Fruit fly (Drosophila melanogaster) whole organism, embryonic: ENCODE results near the gene CG14615.

ENCODE experiments used
- Bgb ChIP-seq: fragments of 200-800 bp; sonication (Bioruptor generic); IDR thresholded peaks from 2 replicates; pipeline ENCODE4 v1.3.6; 2022; ENCODE audit warnings: missing biosample characterization, missing genetic modification characterization; ENCODE audit not compliant: partially characterized antibody
- BtbVII ChIP-seq: fragments of 200-800 bp; sonication (Bioruptor generic); optimal IDR thresholded peaks from 3 replicates; lab custom pipeline; 2017; ENCODE audit warnings: missing biosample characterization, mild to moderate bottlenecking, missing genetic modification characterization
- CG10274 ChIP-seq: fragments of 200-800 bp; sonication (Bioruptor generic); optimal IDR thresholded peaks from 3 replicates; lab custom pipeline; 2017; ENCODE audit warnings: missing biosample characterization, mild to moderate bottlenecking, missing genetic modification characterization
- CG10565 ChIP-seq: fragments of 200-800 bp; sonication (Bioruptor generic); optimal IDR thresholded peaks from 3 replicates; lab custom pipeline; 2016; ENCODE audit warnings: missing biosample characterization, mild to moderate bottlenecking, missing genetic modification characterization
- CG11093 ChIP-seq: fragments of 200-800 bp; sonication (Bioruptor generic); IDR thresholded peaks from 3 replicates; pipeline ENCODE4 v1.3.6; 2022; ENCODE audit warnings: missing biosample characterization, missing genetic modification characterization
- CG11696 ChIP-seq: fragments of 200-800 bp; sonication (Bioruptor generic); IDR thresholded peaks from 2 replicates; pipeline ENCODE4 v1.3.6; 2022; ENCODE audit warnings: missing biosample characterization, missing genetic modification characterization
- CG12942 ChIP-seq: fragments of 200-800 bp; sonication (Bioruptor generic); optimal IDR thresholded peaks from 3 replicates; lab custom pipeline; 2016; ENCODE audit warnings: missing biosample characterization, missing genetic modification characterization
- CG15073 ChIP-seq: fragments of 200-800 bp; sonication (Bioruptor generic); optimal IDR thresholded peaks from 2 replicates; lab custom pipeline; 2016; ENCODE audit warnings: missing biosample characterization, missing genetic modification characterization
- CG1647 ChIP-seq: fragments of 200-800 bp; sonication (Bioruptor generic); optimal IDR thresholded peaks from 3 replicates; lab custom pipeline; 2016; ENCODE audit warnings: missing biosample characterization, missing genetic modification characterization
- CG16779 ChIP-seq: fragments of 200-800 bp; sonication (Bioruptor generic); IDR thresholded peaks from 2 replicates; pipeline ENCODE4 v1.3.6; 2022; ENCODE audit warnings: missing biosample characterization, missing genetic modification characterization
- CG17186 ChIP-seq: fragments of 200-800 bp; sonication (Bioruptor generic); optimal IDR thresholded peaks from 3 replicates; lab custom pipeline; 2017; ENCODE audit warnings: missing biosample characterization, missing genetic modification reagents, missing genetic modification characterization
- CG17385 ChIP-seq: fragments of 200-800 bp; sonication (Bioruptor generic); optimal IDR thresholded peaks from 3 replicates; lab custom pipeline; 2018; ENCODE audit warnings: missing biosample characterization, mild to moderate bottlenecking, missing genetic modification characterization
- CG18476 ChIP-seq: fragments of 200-800 bp; sonication (Bioruptor generic); optimal IDR thresholded peaks from 2 replicates; lab custom pipeline; 2016; ENCODE audit warnings: missing biosample characterization, mild to moderate bottlenecking, missing genetic modification characterization
- CG2678 ChIP-seq: fragments of 200-800 bp; sonication (Bioruptor generic); optimal IDR thresholded peaks from 3 replicates; lab custom pipeline; 2019; ENCODE audit warnings: missing biosample characterization, mild to moderate bottlenecking, missing genetic modification characterization, moderate library complexity
- CG30403 ChIP-seq: fragments of 200-800 bp; sonication (Bioruptor generic); optimal IDR thresholded peaks from 3 replicates; lab custom pipeline; 2016; ENCODE audit warnings: missing biosample characterization, missing genetic modification characterization
- CG30431 ChIP-seq: fragments of 200-800 bp; sonication (Bioruptor generic); optimal IDR thresholded peaks from 2 replicates; lab custom pipeline; 2017; ENCODE audit warnings: missing biosample characterization, missing genetic modification characterization
- CG4328 ChIP-seq: fragments of 200-800 bp; sonication (Bioruptor generic); optimal IDR thresholded peaks from 3 replicates; lab custom pipeline; 2017; ENCODE audit warnings: missing biosample characterization, missing genetic modification reagents, missing genetic modification characterization
- CG43689 ChIP-seq: fragments of 200-800 bp; sonication (Bioruptor generic); IDR thresholded peaks from 2 replicates; pipeline ENCODE4 v1.3.6; 2022; ENCODE audit warnings: missing biosample characterization, missing genetic modification characterization
- CG4404 ChIP-seq: fragments of 200-800 bp; sonication (Bioruptor generic); IDR thresholded peaks from 2 replicates; pipeline ENCODE4 v1.3.6; 2022; ENCODE audit warnings: missing biosample characterization, missing genetic modification characterization
- Chrac-16 ChIP-seq: fragments of 200-800 bp; sonication (Bioruptor generic); optimal IDR thresholded peaks from 3 replicates; lab custom pipeline; 2016; ENCODE audit warnings: missing biosample characterization, missing genetic modification characterization
- CrebB ChIP-seq: fragments of 200-800 bp; sonication (Bioruptor generic); optimal IDR thresholded peaks from 3 replicates; lab custom pipeline; 2018; ENCODE audit warnings: missing biosample characterization, mild to moderate bottlenecking, missing genetic modification characterization
- Dll ChIP-seq: fragments of 200-800 bp; sonication (Bioruptor generic); IDR thresholded peaks from 4 replicates; pipeline ENCODE4 v1.3.6; 2022; ENCODE audit warnings: missing biosample characterization, missing genetic modification characterization; ENCODE audit not compliant: partially characterized antibody
- Ets97D ChIP-seq: fragments of 200-800 bp; sonication (Bioruptor generic); optimal IDR thresholded peaks from 3 replicates; lab custom pipeline; 2016; ENCODE audit warnings: missing biosample characterization, missing genetic modification characterization
- Fer3 ChIP-seq: fragments of 200-800 bp; sonication (Bioruptor generic); optimal IDR thresholded peaks from 2 replicates; lab custom pipeline; 2018; ENCODE audit warnings: missing biosample characterization, mild to moderate bottlenecking, missing genetic modification characterization, moderate library complexity
- NFAT ChIP-seq: fragments of 200-800 bp; sonication (Bioruptor generic); IDR thresholded peaks from 2 replicates; pipeline ENCODE4 v1.3.6; 2022; ENCODE audit warnings: missing biosample characterization, missing genetic modification characterization
- NK7.1 ChIP-seq: fragments of 200-800 bp; sonication (Bioruptor generic); optimal IDR thresholded peaks from 3 replicates; lab custom pipeline; 2016; ENCODE audit warnings: missing biosample characterization, missing genetic modification characterization
- Nf-YB ChIP-seq: fragments of 200-800 bp; sonication (Bioruptor generic); optimal IDR thresholded peaks from 3 replicates; lab custom pipeline; 2019; ENCODE audit warnings: missing biosample characterization, mild to moderate bottlenecking, missing genetic modification characterization, moderate library complexity
- Nf-YC ChIP-seq: fragments of 200-800 bp; optimal IDR thresholded peaks from 3 replicates; lab custom pipeline; 2019; ENCODE audit warnings: missing biosample characterization, mild to moderate bottlenecking, missing genetic modification characterization, moderate library complexity
- Oaz ChIP-seq: fragments of 200-800 bp; sonication (Bioruptor generic); IDR thresholded peaks from 2 replicates; pipeline ENCODE4 v1.3.6; 2022; ENCODE audit warnings: missing biosample characterization, missing genetic modification characterization
- Stat92E ChIP-seq, 3 experiments: fragments of >200 bp in 2 of 3; fragments of 200-800 bp in 1 of 3; sonication (Bioruptor generic) in 1 of 3; optimal IDR thresholded peaks; 2 replicates each; lab custom pipeline; 2017 to 2019; ENCODE audit warnings: missing biosample characterization in 3 of 3, missing genetic modification characterization in 3 of 3, mild to moderate bottlenecking in 1 of 3, moderate library complexity in 1 of 3
- Vsx1 ChIP-seq: fragments of 200-800 bp; sonication (Bioruptor generic); optimal IDR thresholded peaks from 2 replicates; lab custom pipeline; 2017; ENCODE audit warnings: missing biosample characterization, mild to moderate bottlenecking, missing genetic modification characterization, missing genetic modification reagents
- abd-A ChIP-seq: fragments of 200-800 bp; sonication (Bioruptor generic); optimal IDR thresholded peaks from 3 replicates; lab custom pipeline; 2019; ENCODE audit warnings: missing biosample characterization, mild to moderate bottlenecking, missing genetic modification characterization, moderate library complexity
- amos ChIP-seq: fragments of 200-800 bp; sonication (Bioruptor generic); IDR thresholded peaks from 2 replicates; pipeline ENCODE4 v1.3.6; 2022; ENCODE audit warnings: missing biosample characterization, missing genetic modification characterization; ENCODE audit not compliant: partially characterized antibody
- ase ChIP-seq: fragments of 200-800 bp; sonication (Bioruptor generic); IDR thresholded peaks from 3 replicates; pipeline ENCODE4 v1.3.6; 2022; ENCODE audit warnings: missing biosample characterization, missing genetic modification characterization
- bcd ChIP-seq: fragments of 200-800 bp; sonication (Bioruptor generic); optimal IDR thresholded peaks from 2 replicates; lab custom pipeline; 2017; ENCODE audit warnings: missing biosample characterization, mild to moderate bottlenecking, missing genetic modification characterization
- bigmax ChIP-seq: fragments of 200-800 bp; sonication (Bioruptor generic); optimal IDR thresholded peaks from 2 replicates; lab custom pipeline; 2018; ENCODE audit warnings: missing biosample characterization, mild to moderate bottlenecking, missing genetic modification characterization
- bsh ChIP-seq, 2 experiments: fragments of 200-800 bp; sonication (Bioruptor generic); optimal IDR thresholded peaks; 2 replicates each; lab custom pipeline; 2017 to 2018; ENCODE audit warnings: mild to moderate bottlenecking in 2 of 2, missing biosample characterization in 2 of 2, missing genetic modification characterization in 2 of 2, moderate library complexity in 1 of 2
- dati ChIP-seq: fragments of 200-800 bp; sonication (Bioruptor generic); IDR thresholded peaks from 2 replicates; pipeline ENCODE4 v1.3.6; 2022; ENCODE audit warnings: missing biosample characterization, missing genetic modification characterization
- dpn ChIP-seq, 2 experiments: fragments of 200-800 bp; sonication (Bioruptor generic); optimal IDR thresholded peaks; 3 replicates each; lab custom pipeline; 2016; ENCODE audit warnings: missing biosample characterization in 2 of 2, missing genetic modification characterization in 2 of 2
- fd3F ChIP-seq: fragments of 200-800 bp; sonication (Bioruptor generic); optimal IDR thresholded peaks from 2 replicates; lab custom pipeline; 2018; ENCODE audit warnings: missing biosample characterization, mild to moderate bottlenecking, missing genetic modification characterization, moderate library complexity
- gt ChIP-seq: fragments of 200-800 bp; sonication (Bioruptor generic); IDR thresholded peaks from 2 replicates; pipeline ENCODE4 v1.3.6; 2022; ENCODE audit warnings: missing biosample characterization, missing genetic modification characterization
- nerfin-2 ChIP-seq: fragments of 200-800 bp; sonication (Bioruptor generic); IDR thresholded peaks from 2 replicates; pipeline ENCODE4 v1.3.6; 2022; ENCODE audit warnings: missing biosample characterization, missing genetic modification characterization; ENCODE audit not compliant: partially characterized antibody
- odd ChIP-seq: fragments of 200-800 bp; sonication (Bioruptor generic); optimal IDR thresholded peaks from 2 replicates; lab custom pipeline; 2017; ENCODE audit warnings: missing biosample characterization, mild to moderate bottlenecking, missing genetic modification characterization
- sc ChIP-seq, 3 experiments: fragments of >200 bp in 2 of 3; fragments of 200-800 bp in 1 of 3; sonication (Bioruptor generic) in 1 of 3; optimal IDR thresholded peaks; 2 replicates in 2 of 3; 3 replicates in 1 of 3; lab custom pipeline; 2017; ENCODE audit warnings: mild to moderate bottlenecking in 1 of 3, missing biosample characterization in 1 of 3, missing genetic modification characterization in 1 of 3, missing genetic modification reagents in 1 of 3
- shn ChIP-seq: fragments of 200-800 bp; sonication (Bioruptor generic); optimal IDR thresholded peaks from 3 replicates; lab custom pipeline; 2016; ENCODE audit warnings: missing biosample characterization, missing genetic modification characterization
- so ChIP-seq: fragments of 200-800 bp; sonication (Bioruptor generic); IDR thresholded peaks from 3 replicates; pipeline ENCODE4 v1.3.6; 2022; ENCODE audit warnings: missing biosample characterization, missing genetic modification characterization
- tll ChIP-seq, 2 experiments: fragments of 200-800 bp in 1 of 2; fragments of >200 bp in 1 of 2; sonication (Bioruptor generic) in 1 of 2; optimal IDR thresholded peaks; 2 replicates each; lab custom pipeline; 2017 to 2019; ENCODE audit warnings: missing biosample characterization in 2 of 2, missing genetic modification characterization in 2 of 2, mild to moderate bottlenecking in 1 of 2, moderate library complexity in 1 of 2
- trh ChIP-seq: fragments of 200-800 bp; sonication (Bioruptor generic); optimal IDR thresholded peaks from 2 replicates; lab custom pipeline; 2016; ENCODE audit warnings: missing biosample characterization, missing genetic modification characterization
- zfh2 ChIP-seq: fragments of 200-800 bp; sonication (Bioruptor generic); optimal IDR thresholded peaks from 2 replicates; lab custom pipeline; 2016; ENCODE audit warnings: missing biosample characterization, missing genetic modification characterization

The CG14615 gene

DNA sequence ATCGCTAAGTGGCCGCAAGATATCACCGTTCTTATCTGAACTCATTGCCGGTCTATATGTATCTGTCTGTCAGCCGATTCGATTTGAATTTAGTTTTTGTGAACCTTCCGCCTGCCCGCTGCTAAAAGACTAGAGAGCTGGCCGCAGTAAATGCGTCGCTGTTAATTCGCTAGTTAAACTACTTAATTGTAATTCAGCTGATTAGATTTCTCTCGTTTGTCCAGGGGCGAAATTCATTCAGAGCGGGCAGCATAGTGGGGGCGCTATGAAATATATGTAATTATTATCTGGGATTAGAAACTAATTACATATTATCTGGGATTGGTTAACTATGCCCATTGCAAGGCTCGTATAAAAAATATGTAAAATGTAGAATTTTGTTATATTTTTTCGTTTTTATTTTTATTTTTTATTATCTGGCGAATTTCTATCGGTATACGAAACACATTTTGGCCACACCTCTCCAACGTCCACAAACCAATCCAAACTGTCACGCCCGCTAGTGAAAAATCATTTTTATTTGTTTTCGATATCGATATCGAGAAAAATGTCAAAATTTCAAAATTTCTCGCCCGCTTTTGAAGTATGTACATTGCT is at the start of gene CG14615, which contains the start of gene tilB (continued):
- TF ChIP-seq Vsx1 (no peak), CG18476 (GFP tag; lab: Kevin White, UChicago) (no peak), Fer3 (peak; percentile 55), Chrac-16 (no peak), bigmax (GFP tag; lab: Kevin White, UChicago) (no peak), amos (GFP tag; lab: Robert Waterston, UW) (0 out of 2 replicates have a peak, but pooled peaks have one; percentile 17), dati (GFP tag; lab: Robert Waterston, UW) (no peak), CG11696 (GFP tag; lab: Robert Waterston, UW) (no peak), CG16779 (no peak), Nf-YB (GFP tag; lab: Kevin White, UChicago) (no peak), CrebB (tag; lab: Kevin White, UChicago) (no peak), NK7.1 (no peak), CG4404 (GFP tag; lab: Robert Waterston, UW) (0 out of 2 replicates have a peak, but pooled peaks have one; percentile 34), Dll (GFP tag; lab: Robert Waterston, UW) (no peak), CG11093 (GFP tag; lab: Robert Waterston, UW) (no peak), odd (GFP tag; lab: Kevin White, UChicago) (no peak), Bgb (no peak), ase (GFP tag; lab: Robert Waterston, UW) (no peak), CG4328 (GFP tag; lab: Kevin White, UChicago) (no peak), CG30403 (peak; percentile 41), CG15073 (GFP tag; lab: Kevin White, UChicago) (no peak), dpn (GFP tag; optimal IDR thresholded peaks at IDR 0.05; lab: Kevin White, UChicago) (peak; percentile 3 to 5), abd-A (tag; lab: Kevin White, UChicago) (no peak), bcd (GFP tag; lab: Kevin White, UChicago) (no peak), sc (optimal IDR thresholded peaks at IDR 0.05; lab: Kevin White, UChicago) (no peak), sc (GFP tag; optimal IDR thresholded peaks at IDR 0.05; lab: Kevin White, UChicago) (no peak), CG12942 (GFP tag; lab: Kevin White, UChicago) (no peak), NFAT (GFP tag; lab: Robert Waterston, UW) (peak; percentile 32; the same call in 1 of the 2 replicates), trh (GFP tag; lab: Kevin White, UChicago) (no peak), Stat92E (GFP tag; optimal IDR thresholded peaks at IDR 0.05; lab: Kevin White, UChicago) (no peak), CG10565 (GFP tag; lab: Kevin White, UChicago) (no peak), Nf-YC (tag; lab: Kevin White, UChicago) (peak; percentile 20), CG43689 (GFP tag; lab: Robert Waterston, UW) (no peak), gt (GFP tag; lab: Robert Waterston, UW) (no peak), nerfin-2 (GFP tag; lab: Robert Waterston, UW) (no peak), CG17186 (GFP tag; lab: Kevin White, UChicago) (no peak), CG17385 (no peak), Ets97D (no peak), bsh (GFP tag; optimal IDR thresholded peaks at IDR 0.05; lab: Kevin White, UChicago) (no peak), CG2678 (no peak), CG30431 (GFP tag; lab: Kevin White, UChicago) (no peak), zfh2 (GFP tag; lab: Kevin White, UChicago) (peak; percentile 33), fd3F (GFP tag; lab: Kevin White, UChicago) (peak; percentile 8), BtbVII (GFP tag; lab: Kevin White, UChicago) (no peak), CG10274 (GFP tag; lab: Kevin White, UChicago) (no peak), so (GFP tag; lab: Robert Waterston, UW) (no peak), tll (GFP tag; optimal IDR thresholded peaks at IDR 0.05; lab: Kevin White, UChicago) (no peak), Oaz (0 out of 2 replicates have a peak, but pooled peaks have one; percentile 40), CG1647 (peak; percentile 39), shn (GFP tag; lab: Kevin White, UChicago) (no peak)
